Fruit fly (Drosophila melanogaster): Measurements from ENCODE around the gene tzn.

- no peak for TF ChIP-seq ash1 (GFP tag; optimal IDR thresholded peaks at IDR 0.05)
- no peak for TF ChIP-seq Usf (GFP tag; optimal IDR thresholded peaks at IDR 0.05)
- TF ChIP-seq CG17912 (GFP tag; optimal IDR thresholded peaks at IDR 0.05): no peak
- peak; percentile 50; the same call in 1 of the 2 replicates for TF ChIP-seq Bgb (GFP tag; IDR thresholded peaks at IDR 0.05; ENCODE audit: partially characterized antibody)
- no peak for TF ChIP-seq Mad (GFP tag; optimal IDR thresholded peaks at IDR 0.05)
- TF ChIP-seq CG10267 (tag; optimal IDR thresholded peaks at IDR 0.05): peak; percentile 49
Observed at dm6 chr3L:20784812-20785671, 13.4 kb upstream of the tzn start.
